Worm (Caenorhabditis elegans): ENCODE results near the gene fbxb-90.

The fbxb-90 gene

ce11 chrII:3753598-3753997 is 5.0 kb upstream of the fbxb-90 start, which contains the start of gene rcd-1:
Gene rcd-1 (plus strand): TSS chrII:3753898.
- TF ChIP-seq pes-1 (GFP tag; IDR thresholded peaks at IDR 0.05) (no peak), hmbx-1 (tag; optimal IDR thresholded peaks at IDR 0.05) (no peak), flt-1 (GFP tag; IDR thresholded peaks at IDR 0.05) (no peak), tra-4 (tag; optimal IDR thresholded peaks at IDR 0.05) (no peak), hmg-4 (GFP tag; optimal IDR thresholded peaks at IDR 0.05) (no peak), sea-1 (GFP tag; conservative IDR thresholded peaks at IDR 0.05) (no peak), hnd-1 (tag; optimal IDR thresholded peaks at IDR 0.05) (no peak), B0310.2 (tag; optimal IDR thresholded peaks at IDR 0.05) (no peak)

ce11 chrII:3752184-3752583 is 3.6 kb upstream of the fbxb-90 start, which contains the start of gene sdz-11:
Gene sdz-11 (minus strand): TSS chrII:3752284.
- TF ChIP-seq hmbx-1 (tag; optimal IDR thresholded peaks at IDR 0.05) (no peak), ets-7 (tag; optimal IDR thresholded peaks at IDR 0.05) (no peak), B0310.2 (tag; optimal IDR thresholded peaks at IDR 0.05) (no peak), ceh-36 (tag; optimal IDR thresholded peaks at IDR 0.05) (no peak), sea-1 (GFP tag; conservative IDR thresholded peaks at IDR 0.05) (no peak), ceh-13 (GFP tag; optimal IDR thresholded peaks at IDR 0.05) (no peak), tbx-11 (GFP tag; IDR thresholded peaks at IDR 0.05) (no peak), F13C5.2 (tag; optimal IDR thresholded peaks at IDR 0.05) (no peak), scrt-1 (GFP tag; IDR thresholded peaks at IDR 0.05) (no peak), hnd-1 (tag; optimal IDR thresholded peaks at IDR 0.05) (no peak), aly-1 (tag; optimal IDR thresholded peaks at IDR 0.05) (no peak), ama-1 (optimal IDR thresholded peaks at IDR 0.05) (no peak), hmg-4 (GFP tag; optimal IDR thresholded peaks at IDR 0.05) (no peak), tbx-37 (GFP tag; conservative IDR thresholded peaks at IDR 0.05) (no peak)

- no peak for TF ChIP-seq B0310.2 (tag; optimal IDR thresholded peaks at IDR 0.05)
- no peak for TF ChIP-seq ama-1 (optimal IDR thresholded peaks at IDR 0.05)
- TF ChIP-seq ceh-13 (GFP tag; optimal IDR thresholded peaks at IDR 0.05) = no peak
- no peak for TF ChIP-seq scrt-1 (GFP tag; IDR thresholded peaks at IDR 0.05)
- no peak for TF ChIP-seq F13C5.2 (tag; optimal IDR thresholded peaks at IDR 0.05)
- no peak for TF ChIP-seq ets-7 (tag; optimal IDR thresholded peaks at IDR 0.05)
- no peak for TF ChIP-seq ceh-36 (tag; optimal IDR thresholded peaks at IDR 0.05)
- no peak for TF ChIP-seq tra-4 (tag; optimal IDR thresholded peaks at IDR 0.05)
- no peak for TF ChIP-seq sea-1 (GFP tag; conservative IDR thresholded peaks at IDR 0.05)
- no peak for TF ChIP-seq tbx-11 (GFP tag; IDR thresholded peaks at IDR 0.05)
- no peak for TF ChIP-seq flt-1 (GFP tag; IDR thresholded peaks at IDR 0.05)
Observed at ce11 chrII:3750685-3751084, 2.1 kb upstream of the fbxb-90 start, which contains the start of gene fbxb-91. Gene fbxb-91 (minus strand): TSS chrII:3750785.

ce11 chrII:3747405-3747804 is 1.2 kb downstream of the fbxb-90 start, which contains the start of gene fbxb-92:
Gene fbxb-92 (minus strand): TSS chrII:3747505.
- TF ChIP-seq flt-1 (GFP tag; IDR thresholded peaks at IDR 0.05) = no peak
- no peak for TF ChIP-seq sea-1 (GFP tag; conservative IDR thresholded peaks at IDR 0.05)
- no peak for TF ChIP-seq tbx-37 (GFP tag; conservative IDR thresholded peaks at IDR 0.05)
- no peak for TF ChIP-seq scrt-1 (GFP tag; IDR thresholded peaks at IDR 0.05)
- no peak for TF ChIP-seq F13C5.2 (tag; optimal IDR thresholded peaks at IDR 0.05)
- TF ChIP-seq ets-7 (tag; optimal IDR thresholded peaks at IDR 0.05) = no peak
- TF ChIP-seq aly-1 (tag; optimal IDR thresholded peaks at IDR 0.05) = no peak
- TF ChIP-seq hnd-1 (tag; optimal IDR thresholded peaks at IDR 0.05) = no peak
- TF ChIP-seq ama-1 (optimal IDR thresholded peaks at IDR 0.05) = no peak
- no peak for TF ChIP-seq ceh-36 (tag; optimal IDR thresholded peaks at IDR 0.05)

- no peak for TF ChIP-seq scrt-1 (GFP tag; IDR thresholded peaks at IDR 0.05)
Observed at ce11 chrII:3743684-3744200, 4.9 kb downstream of the fbxb-90 start, which contains the start of gene nta-1. Gene nta-1 (minus strand): TSS chrII:3743814.

- no peak for TF ChIP-seq hmg-4 (GFP tag; optimal IDR thresholded peaks at IDR 0.05)
- no peak for TF ChIP-seq F13C5.2 (tag; optimal IDR thresholded peaks at IDR 0.05)
- TF ChIP-seq ceh-36 (tag; optimal IDR thresholded peaks at IDR 0.05) = no peak
- TF ChIP-seq pes-1 (GFP tag; IDR thresholded peaks at IDR 0.05) = no peak
- TF ChIP-seq sea-1 (GFP tag; conservative IDR thresholded peaks at IDR 0.05) = no peak
- no peak for TF ChIP-seq B0310.2 (tag; optimal IDR thresholded peaks at IDR 0.05)
- TF ChIP-seq tbx-37 (GFP tag; conservative IDR thresholded peaks at IDR 0.05) = no peak
- no peak for TF ChIP-seq aly-1 (tag; optimal IDR thresholded peaks at IDR 0.05)
- TF ChIP-seq ceh-13 (GFP tag; optimal IDR thresholded peaks at IDR 0.05) = no peak
- TF ChIP-seq scrt-1 (GFP tag; IDR thresholded peaks at IDR 0.05) = no peak
- TF ChIP-seq ets-7 (tag; optimal IDR thresholded peaks at IDR 0.05) = no peak
- no peak for TF ChIP-seq hnd-1 (tag; optimal IDR thresholded peaks at IDR 0.05)
- TF ChIP-seq tbx-11 (GFP tag; IDR thresholded peaks at IDR 0.05) = no peak
- TF ChIP-seq tra-4 (tag; optimal IDR thresholded peaks at IDR 0.05) = no peak
- no peak for TF ChIP-seq hmbx-1 (tag; optimal IDR thresholded peaks at IDR 0.05)
- no peak for TF ChIP-seq flt-1 (GFP tag; IDR thresholded peaks at IDR 0.05)
- no peak for TF ChIP-seq ama-1 (optimal IDR thresholded peaks at IDR 0.05)
Observed at ce11 chrII:3741584-3741983, 7.0 kb downstream of the fbxb-90 start, which contains the start of gene F12E12.1. Gene F12E12.1 (plus strand): TSS chrII:3741884.

- no peak for TF ChIP-seq sea-1 (GFP tag; conservative IDR thresholded peaks at IDR 0.05)
- no peak for TF ChIP-seq ceh-13 (GFP tag; optimal IDR thresholded peaks at IDR 0.05)
- no peak for TF ChIP-seq scrt-1 (GFP tag; IDR thresholded peaks at IDR 0.05)
- no peak for TF ChIP-seq hmg-4 (GFP tag; optimal IDR thresholded peaks at IDR 0.05)
- TF ChIP-seq tra-4 (tag; optimal IDR thresholded peaks at IDR 0.05) = no peak
- no peak for TF ChIP-seq F13C5.2 (tag; optimal IDR thresholded peaks at IDR 0.05)
- TF ChIP-seq tbx-37 (GFP tag; conservative IDR thresholded peaks at IDR 0.05) = no peak
- no peak for TF ChIP-seq hnd-1 (tag; optimal IDR thresholded peaks at IDR 0.05)
- no peak for TF ChIP-seq aly-1 (tag; optimal IDR thresholded peaks at IDR 0.05)
Observed at ce11 chrII:3739647-3740046, 9.0 kb downstream of the fbxb-90 start, which contains the start of gene F12E12.2. Gene F12E12.2 (plus strand): TSS chrII:3739947.

- no peak for TF ChIP-seq aly-1 (tag; optimal IDR thresholded peaks at IDR 0.05)
- no peak for TF ChIP-seq tra-4 (tag; optimal IDR thresholded peaks at IDR 0.05)
- TF ChIP-seq scrt-1 (GFP tag; IDR thresholded peaks at IDR 0.05) = no peak
- TF ChIP-seq flt-1 (GFP tag; IDR thresholded peaks at IDR 0.05) = no peak
- TF ChIP-seq tbx-11 (GFP tag; IDR thresholded peaks at IDR 0.05) = no peak
- no peak for TF ChIP-seq ets-7 (tag; optimal IDR thresholded peaks at IDR 0.05)
- no peak for TF ChIP-seq sea-1 (GFP tag; conservative IDR thresholded peaks at IDR 0.05)
- TF ChIP-seq pes-1 (GFP tag; IDR thresholded peaks at IDR 0.05) = no peak
- no peak for TF ChIP-seq hnd-1 (tag; optimal IDR thresholded peaks at IDR 0.05)
- TF ChIP-seq ceh-13 (GFP tag; optimal IDR thresholded peaks at IDR 0.05) = no peak
- TF ChIP-seq B0310.2 (tag; optimal IDR thresholded peaks at IDR 0.05) = no peak
- TF ChIP-seq hmbx-1 (tag; optimal IDR thresholded peaks at IDR 0.05) = no peak
Observed at ce11 chrII:3736893-3737375, 11.7 kb downstream of the fbxb-90 start, which contains the start of gene F12E12.6. Gene F12E12.6 (minus strand): TSS chrII:3736943.

All from whole organism, early embryonic.